Fruit fly (Drosophila melanogaster) whole organism, wandering third instar larva: ENCODE measurements around the gene Acp29AB.

Source experiments
- Abd-B ChIP-seq: fragments of >200 bp; optimal IDR thresholded peaks from 2 replicates; lab custom pipeline; 2017; ENCODE audit warnings: missing biosample characterization, missing genetic modification characterization
- CG32264 ChIP-seq: fragments of 200-800 bp; sonication (Bioruptor generic); optimal IDR thresholded peaks from 2 replicates; lab custom pipeline; 2016; ENCODE audit warnings: missing biosample characterization, missing genetic modification characterization
- Hr78 ChIP-seq: fragments of >200 bp; optimal IDR thresholded peaks from 2 replicates; lab custom pipeline; 2017; ENCODE audit warnings: missing biosample characterization, missing genetic modification characterization
- lola ChIP-seq: fragments of >200 bp; optimal IDR thresholded peaks from 2 replicates; lab custom pipeline; 2017; ENCODE audit warnings: missing biosample characterization, missing genetic modification characterization
- psq ChIP-seq: fragments of 200-800 bp; sonication (Bioruptor generic); optimal IDR thresholded peaks from 3 replicates; lab custom pipeline; 2017; ENCODE audit warnings: missing biosample characterization, mild to moderate bottlenecking, missing genetic modification characterization, moderate library complexity

dm6 chr2L:8385849-8386248 lies 7.2 kb downstream of the Acp29AB start:
- no peak for TF ChIP-seq psq (GFP tag; lab: Kevin White, UChicago)
- no peak for TF ChIP-seq Hr78
- TF ChIP-seq CG32264 (GFP tag; lab: Kevin White, UChicago) = no peak
- TF ChIP-seq lola = no peak
- no peak for TF ChIP-seq Abd-B (GFP tag; lab: Kevin White, UChicago)
